Worm (Caenorhabditis elegans): ENCODE data around the gene ppm-1.A.

ce11 chrV:10532725-10533124 is 3.5 kb downstream of the ppm-1.A start, which contains the start of gene txt-10:
- no peak for TF ChIP-seq tra-4 (tag; optimal IDR thresholded peaks at IDR 0.05)
- TF ChIP-seq tbx-11 (GFP tag; IDR thresholded peaks at IDR 0.05), result no peak
- no peak for TF ChIP-seq ama-1 (optimal IDR thresholded peaks at IDR 0.05)
- TF ChIP-seq F13C5.2 (tag; optimal IDR thresholded peaks at IDR 0.05), result no peak

All from whole organism, early embryonic.